Worm (Caenorhabditis elegans) whole organism, L4 larva: ENCODE data around the gene cct-5.

Experiments used
- F26F4.8 ChIP-seq: fragments of 200-800 bp; sonication (Bioruptor generic); conservative IDR thresholded peaks from 2 replicates; pipeline ENCODE4 v1.3.6; 2022; ENCODE audit warnings: missing genetic modification characterization, missing compliant biosample characterization
- T20F7.1 ChIP-seq: fragments of 200-800 bp; sonication (Bioruptor generic); optimal IDR thresholded peaks from 2 replicates; lab custom pipeline; 2018; ENCODE audit warnings: mild to moderate bottlenecking, missing genetic modification characterization, missing compliant biosample characterization
- T26A8.4 ChIP-seq: fragments of 200-800 bp; sonication (Bioruptor generic); IDR thresholded peaks from 2 replicates; pipeline ENCODE4 v1.3.6; 2022; ENCODE audit warnings: missing genetic modification characterization, missing compliant biosample characterization
- Y48G9A.11 ChIP-seq: fragments of 200-800 bp; sonication (Bioruptor generic); IDR thresholded peaks from 2 replicates; pipeline ENCODE4 v1.3.6; 2022; ENCODE audit warnings: missing genetic modification reagents, missing genetic modification characterization, missing compliant biosample characterization
- Y5F2A.4 ChIP-seq: fragments of 200-800 bp; sonication (Bioruptor generic); optimal IDR thresholded peaks from 2 replicates; lab custom pipeline; 2018; ENCODE audit warnings: mild to moderate bottlenecking, missing genetic modification characterization, missing compliant biosample characterization
- Y75B8A.6 ChIP-seq: fragments of 200-800 bp; sonication (Bioruptor generic); IDR thresholded peaks from 2 replicates; pipeline ENCODE4 v1.3.6; 2022; ENCODE audit warnings: missing genetic modification reagents, missing genetic modification characterization, missing compliant biosample characterization
- ZK337.2 ChIP-seq: fragments of 200-800 bp; sonication (Bioruptor generic); IDR thresholded peaks from 2 replicates; pipeline ENCODE4 v1.3.6; 2022; ENCODE audit warnings: missing genetic modification reagents, missing genetic modification characterization, missing compliant biosample characterization
- ZK546.5 ChIP-seq, 2 experiments: sonication (generic microtip); optimal IDR thresholded peaks; 2 replicates each; lab custom pipeline; 2017; ENCODE audit warnings: missing biosample characterization in 2 of 2, missing genetic modification characterization in 2 of 2
- ama-1 ChIP-seq: fragments of 150-350 bp; optimal IDR thresholded peaks from 2 replicates; lab custom pipeline; 2014; ENCODE audit warnings: inconsistent platforms, mixed read lengths
- ceh-20 ChIP-seq: fragments of 200-800 bp; sonication (Bioruptor generic); IDR thresholded peaks from 2 replicates; pipeline ENCODE4 v1.3.6; 2022; ENCODE audit warnings: missing genetic modification reagents, missing genetic modification characterization, missing compliant biosample characterization
- ceh-28 ChIP-seq: fragments of 150-350 bp; optimal IDR thresholded peaks from 2 replicates; lab custom pipeline; 2014; ENCODE audit warnings: missing biosample characterization, missing genetic modification reagents, missing genetic modification characterization
- ceh-32 ChIP-seq: sonication (generic microtip); optimal IDR thresholded peaks from 2 replicates; lab custom pipeline; 2016; ENCODE audit warnings: mild to moderate bottlenecking, missing genetic modification characterization, missing compliant biosample characterization; ENCODE audit not compliant: poor library complexity
- ceh-44 ChIP-seq: fragments of 200-800 bp; sonication (Bioruptor generic); IDR thresholded peaks from 2 replicates; pipeline ENCODE4 v1.3.6; 2022; ENCODE audit warnings: missing genetic modification reagents, missing genetic modification characterization, missing compliant biosample characterization
- ceh-62 ChIP-seq: sonication (generic microtip); optimal IDR thresholded peaks from 2 replicates; lab custom pipeline; 2017; ENCODE audit warnings: missing biosample characterization, missing genetic modification characterization
- ctbp-1 ChIP-seq: fragments of 200-800 bp; sonication (Bioruptor generic); IDR thresholded peaks from 2 replicates; pipeline ENCODE4 v1.3.6; 2022; ENCODE audit warnings: missing genetic modification reagents, missing genetic modification characterization, missing compliant biosample characterization
- daf-16 ChIP-seq, 3 experiments: sonication (generic microtip); optimal IDR thresholded peaks; 2 replicates each; lab custom pipeline; 2016 to 2017; ENCODE audit warnings: missing genetic modification characterization in 3 of 3, missing genetic modification reagents in 3 of 3, mild to moderate bottlenecking in 2 of 3, missing compliant biosample characterization in 2 of 3, missing biosample characterization in 1 of 3, moderate library complexity in 1 of 3
- dmd-9 ChIP-seq: fragments of 200-800 bp; sonication (Bioruptor generic); IDR thresholded peaks from 2 replicates; pipeline ENCODE4 v1.3.6; 2022; ENCODE audit warnings: missing genetic modification reagents, missing genetic modification characterization, missing compliant biosample characterization
- egl-27 ChIP-seq: sonication (generic microtip); optimal IDR thresholded peaks from 3 replicates; lab custom pipeline; 2017; ENCODE audit warnings: missing biosample characterization, missing genetic modification reagents, missing genetic modification characterization
- egl-43 ChIP-seq: fragments of 200-800 bp; sonication (Bioruptor generic); IDR thresholded peaks from 2 replicates; pipeline ENCODE4 v1.3.6; 2022; ENCODE audit warnings: missing genetic modification reagents, missing genetic modification characterization, missing compliant biosample characterization
- fkh-10 ChIP-seq: fragments of 150-350 bp; optimal IDR thresholded peaks from 2 replicates; lab custom pipeline; 2014; ENCODE audit warnings: missing biosample characterization, missing genetic modification reagents, missing genetic modification characterization
- fos-1 ChIP-seq: fragments of 150-350 bp; optimal IDR thresholded peaks from 2 replicates; lab custom pipeline; 2014; ENCODE audit warnings: missing biosample characterization, missing genetic modification characterization
- hif-1 ChIP-seq, 2 experiments: sonication (generic microtip); optimal IDR thresholded peaks; 2 replicates each; lab custom pipeline; 2016 to 2017; ENCODE audit warnings: missing compliant biosample characterization in 2 of 2, missing genetic modification characterization in 2 of 2, missing genetic modification reagents in 2 of 2, missing genotype in 2 of 2, mild to moderate bottlenecking in 1 of 2
- hlh-30 ChIP-seq: sonication (generic microtip); optimal IDR thresholded peaks from 2 replicates; lab custom pipeline; 2017; ENCODE audit warnings: antibody characterized with exemption, mild to moderate bottlenecking, missing genetic modification characterization, missing compliant biosample characterization; ENCODE audit not compliant: insufficient read depth
- jun-1 ChIP-seq: fragments of 150-350 bp; optimal IDR thresholded peaks from 2 replicates; lab custom pipeline; 2014; ENCODE audit warnings: missing biosample characterization, missing genetic modification reagents, missing genetic modification characterization
- lim-7 ChIP-seq: fragments of 200-800 bp; sonication (Bioruptor generic); IDR thresholded peaks from 2 replicates; pipeline ENCODE4 v1.3.6; 2022; ENCODE audit warnings: missing genetic modification characterization, missing compliant biosample characterization
- lin-29 ChIP-seq: fragments of 200-800 bp; sonication (Bioruptor generic); IDR thresholded peaks from 2 replicates; pipeline ENCODE4 v1.3.6; 2022; ENCODE audit warnings: missing genetic modification reagents, missing genetic modification characterization, missing compliant biosample characterization
- lir-3 ChIP-seq: sonication (generic microtip); optimal IDR thresholded peaks from 2 replicates; lab custom pipeline; 2016; ENCODE audit warnings: mild to moderate bottlenecking, missing genetic modification characterization, missing compliant biosample characterization
- lsy-2 ChIP-seq, 2 experiments: fragments of 150-350 bp in 1 of 2; sonication (generic microtip) in 1 of 2; optimal IDR thresholded peaks; 2 replicates each; lab custom pipeline; 2014 to 2017; ENCODE audit warnings: missing biosample characterization in 2 of 2, missing genetic modification characterization in 2 of 2
- madf-5 ChIP-seq, 2 experiments: fragments of 200-800 bp; sonication (Bioruptor generic); IDR thresholded peaks; 2 replicates each; pipeline ENCODE4 v1.3.6; 2022; ENCODE audit warnings: missing compliant biosample characterization in 2 of 2, missing genetic modification characterization in 2 of 2
- madf-9 ChIP-seq: fragments of 200-800 bp; sonication (Bioruptor generic); conservative IDR thresholded peaks from 2 replicates; pipeline ENCODE4 v1.3.6; 2022; ENCODE audit warnings: missing genetic modification reagents, missing genetic modification characterization, missing compliant biosample characterization
- mdl-1 ChIP-seq, 2 experiments: fragments of 150-350 bp in 1 of 2; sonication (generic microtip) in 1 of 2; optimal IDR thresholded peaks; 2 replicates each; lab custom pipeline; 2014 to 2017; ENCODE audit warnings: missing biosample characterization in 2 of 2, missing genetic modification characterization in 2 of 2
- mxl-2 ChIP-seq: fragments of 200-800 bp; sonication (Bioruptor generic); conservative IDR thresholded peaks from 2 replicates; pipeline ENCODE4 v1.3.6; 2022; ENCODE audit warnings: missing genetic modification reagents, missing genetic modification characterization, missing compliant biosample characterization
- mxl-3 ChIP-seq: fragments of 200-800 bp; sonication (Bioruptor generic); optimal IDR thresholded peaks from 2 replicates; lab custom pipeline; 2018; ENCODE audit warnings: mild to moderate bottlenecking, missing genetic modification characterization, missing compliant biosample characterization
- nhr-102 ChIP-seq: sonication (generic microtip); optimal IDR thresholded peaks from 2 replicates; lab custom pipeline; 2016; ENCODE audit warnings: mild to moderate bottlenecking, missing genetic modification characterization, moderate library complexity, missing compliant biosample characterization
- nhr-11 ChIP-seq: fragments of 150-350 bp; optimal IDR thresholded peaks from 2 replicates; lab custom pipeline; 2014; ENCODE audit warnings: missing biosample characterization, missing genetic modification characterization
- nhr-25 ChIP-seq: sonication (generic microtip); optimal IDR thresholded peaks from 2 replicates; lab custom pipeline; 2017; ENCODE audit warnings: missing genetic modification characterization, mild to moderate bottlenecking, missing compliant biosample characterization, antibody characterized with exemption, moderate library complexity, borderline replicate concordance; ENCODE audit not compliant: insufficient read depth
- nhr-41 ChIP-seq: fragments of 200-800 bp; sonication (Bioruptor generic); IDR thresholded peaks from 2 replicates; pipeline ENCODE4 v1.3.6; 2022; ENCODE audit warnings: missing genetic modification reagents, missing genetic modification characterization, missing compliant biosample characterization
- nhr-42 ChIP-seq: fragments of 200-800 bp; sonication (Bioruptor generic); IDR thresholded peaks from 2 replicates; pipeline ENCODE4 v1.3.6; 2022; ENCODE audit warnings: missing genetic modification characterization, missing compliant biosample characterization
- php-3 ChIP-seq: fragments of 200-800 bp; sonication (Bioruptor generic); IDR thresholded peaks from 2 replicates; pipeline ENCODE4 v1.3.6; 2022; ENCODE audit warnings: missing genetic modification reagents, missing genetic modification characterization, missing compliant biosample characterization
- saeg-2 ChIP-seq: fragments of 200-800 bp; sonication (Bioruptor generic); IDR thresholded peaks from 2 replicates; pipeline ENCODE4 v1.3.6; 2022; ENCODE audit warnings: missing genetic modification reagents, missing genetic modification characterization, missing compliant biosample characterization
- sdz-12 ChIP-seq: fragments of 200-800 bp; sonication (Bioruptor generic); optimal IDR thresholded peaks from 2 replicates; lab custom pipeline; 2018; ENCODE audit warnings: mild to moderate bottlenecking, missing genetic modification characterization, missing compliant biosample characterization
- set-16 ChIP-seq: fragments of 200-800 bp; sonication (Bioruptor generic); IDR thresholded peaks from 2 replicates; pipeline ENCODE4 v1.3.6; 2022; ENCODE audit warnings: missing genetic modification reagents, missing genetic modification characterization, missing compliant biosample characterization
- snpc-1.2 ChIP-seq: fragments of 200-800 bp; sonication (Bioruptor generic); IDR thresholded peaks from 2 replicates; pipeline ENCODE4 v1.3.6; 2022; ENCODE audit warnings: missing genetic modification reagents, missing genetic modification characterization, missing compliant biosample characterization
- snpc-4 ChIP-seq: fragments of 150-350 bp; optimal IDR thresholded peaks from 2 replicates; lab custom pipeline; 2014; ENCODE audit warnings: missing biosample characterization, missing genetic modification characterization
- tag-97 ChIP-seq: fragments of 200-800 bp; sonication (Bioruptor generic); IDR thresholded peaks from 2 replicates; pipeline ENCODE4 v1.3.6; 2022; ENCODE audit warnings: missing genetic modification characterization, missing compliant biosample characterization
- unc-130 ChIP-seq: sonication (generic microtip); optimal IDR thresholded peaks from 2 replicates; lab custom pipeline; 2016; ENCODE audit warnings: missing genetic modification reagents, missing genetic modification characterization, missing compliant biosample characterization
- zfp-2 ChIP-seq: sonication (generic microtip); optimal IDR thresholded peaks from 2 replicates; lab custom pipeline; 2016; ENCODE audit warnings: mild to moderate bottlenecking, missing genetic modification characterization, missing compliant biosample characterization
- zip-2 ChIP-seq: fragments of 150-350 bp; optimal IDR thresholded peaks from 2 replicates; lab custom pipeline; 2014; ENCODE audit warnings: missing biosample characterization, missing genetic modification characterization
- ztf-11 ChIP-seq: fragments of 150-350 bp; optimal IDR thresholded peaks from 2 replicates; lab custom pipeline; 2014; ENCODE audit warnings: missing biosample characterization, missing genetic modification characterization

The cct-5 gene

DNA sequence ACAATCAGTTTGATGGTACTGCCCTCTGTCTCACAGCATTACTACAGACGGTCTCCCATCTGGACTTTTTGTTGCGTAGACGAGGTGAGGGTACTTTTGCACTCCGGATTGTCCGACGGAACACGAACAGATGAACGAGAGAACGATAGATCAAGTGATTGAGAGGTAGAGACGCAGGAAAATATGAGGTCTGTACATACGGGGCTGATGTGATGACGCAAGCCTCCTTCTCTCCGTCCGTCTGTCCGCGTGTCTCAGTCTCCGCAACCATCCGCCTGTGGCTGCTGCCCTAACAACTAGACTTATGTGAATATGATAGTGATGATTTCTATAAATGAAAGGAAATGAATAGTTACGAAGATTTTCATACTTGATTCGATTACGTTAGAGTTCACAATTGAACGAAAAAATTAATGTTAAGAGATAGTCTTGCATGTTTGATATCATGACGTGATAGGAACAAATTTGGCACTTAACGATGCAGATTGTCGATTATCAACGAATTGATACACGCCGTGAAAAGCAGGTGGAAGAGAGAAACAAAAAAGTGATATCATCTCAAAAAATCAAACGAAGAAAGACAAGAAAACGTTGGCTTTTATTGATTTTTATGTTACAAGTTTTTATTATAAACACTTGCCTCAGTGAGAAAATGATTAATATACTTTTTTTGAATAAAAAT lies 5.2 kb downstream of the cct-5 start (continued):
- TF ChIP-seq Y5F2A.4 = no peak
- TF ChIP-seq unc-130 (GFP tag; lab: Kevin White, UChicago) = no peak
- TF ChIP-seq php-3 = no peak
- TF ChIP-seq F26F4.8 (GFP tag; lab: Robert Waterston, UW) = no peak
- TF ChIP-seq ama-1 = no peak
- no peak for TF ChIP-seq ZK546.5 (tag; optimal IDR thresholded peaks at IDR 0.05; lab: Kevin White, UChicago)
- TF ChIP-seq zfp-2 (tag; lab: Kevin White, UChicago) = no peak
- 0 out of 2 replicates have a peak, but pooled peaks have one; percentile 35 for TF ChIP-seq egl-43 (GFP tag; lab: Robert Waterston, UW)
- TF ChIP-seq tag-97 (GFP tag; lab: Robert Waterston, UW) = no peak
- no peak for TF ChIP-seq lim-7 (GFP tag; lab: Robert Waterston, UW)
- TF ChIP-seq nhr-41 (GFP tag; lab: Robert Waterston, UW) = no peak
- TF ChIP-seq mxl-2 (GFP tag; lab: Robert Waterston, UW) = no peak
- TF ChIP-seq saeg-2 = no peak
- TF ChIP-seq nhr-11 = no peak
- no peak for TF ChIP-seq ZK337.2 (GFP tag; lab: Robert Waterston, UW)
- TF ChIP-seq daf-16 (GFP tag; optimal IDR thresholded peaks at IDR 0.05; lab: Kevin White, UChicago) = no peak
- peak; percentile 57 for TF ChIP-seq daf-16 (tag; optimal IDR thresholded peaks at IDR 0.05; lab: Kevin White, UChicago)
- peak; percentile 1 for TF ChIP-seq T20F7.1 (GFP tag; lab: Kevin White, UChicago)
- TF ChIP-seq hlh-30 = peak; percentile 48
- TF ChIP-seq ztf-11 = no peak
- TF ChIP-seq T26A8.4 (GFP tag; lab: Robert Waterston, UW) = peak; percentile 50
- TF ChIP-seq madf-9 (GFP tag; lab: Robert Waterston, UW) = peak; percentile 28; the same call in 1 of the 2 replicates
- no peak for TF ChIP-seq ceh-62 (tag; lab: Kevin White, UChicago)
- peak; percentile 32 to 41 for TF ChIP-seq mdl-1 (tag; optimal IDR thresholded peaks at IDR 0.05; lab: Kevin White, UChicago)
- TF ChIP-seq ceh-20 (GFP tag; lab: Robert Waterston, UW) = no peak
- TF ChIP-seq lin-29 (GFP tag; lab: Robert Waterston, UW) = no peak
- TF ChIP-seq Y75B8A.6 (GFP tag; lab: Robert Waterston, UW) = no peak
- TF ChIP-seq ctbp-1 (GFP tag; lab: Robert Waterston, UW) = peak; percentile 14; the same call in 1 of the 2 replicates
- no peak for TF ChIP-seq nhr-25 (tag; lab: Kevin White, UChicago)
- TF ChIP-seq zip-2 = no peak
- no peak for TF ChIP-seq nhr-102
- TF ChIP-seq lir-3 = no peak
- peak in 1 of 2 experiments; percentile 36 for TF ChIP-seq lsy-2 (tag; optimal IDR thresholded peaks at IDR 0.05; lab: Kevin White, UChicago)
- no peak for TF ChIP-seq set-16 (GFP tag; lab: Robert Waterston, UW)
- TF ChIP-seq ceh-32 (tag; lab: Kevin White, UChicago) = no peak
- TF ChIP-seq ceh-28 = no peak
- no peak for TF ChIP-seq fkh-10 (GFP tag; lab: Kevin White, UChicago)
- TF ChIP-seq nhr-42 (GFP tag; lab: Robert Waterston, UW) = no peak
- TF ChIP-seq dmd-9 (GFP tag; lab: Robert Waterston, UW) = no peak
- no peak for TF ChIP-seq egl-27
- TF ChIP-seq ceh-44 (GFP tag; lab: Robert Waterston, UW) = no peak
- no peak for TF ChIP-seq snpc-1.2 (GFP tag; lab: Robert Waterston, UW)
- TF ChIP-seq jun-1 (tag; lab: Kevin White, UChicago) = no peak
- TF ChIP-seq hif-1 (tag; optimal IDR thresholded peaks at IDR 0.05; lab: Kevin White, UChicago) = no peak
- TF ChIP-seq mxl-3 (GFP tag; lab: Kevin White, UChicago) = peak; percentile 36
- no peak for TF ChIP-seq Y48G9A.11 (GFP tag; lab: Robert Waterston, UW)
- no peak for TF ChIP-seq madf-5 (GFP tag; IDR thresholded peaks at IDR 0.05; lab: Robert Waterston, UW)
- no peak for TF ChIP-seq fos-1 (tag; lab: Kevin White, UChicago)
- TF ChIP-seq snpc-4 = no peak
- no peak for TF ChIP-seq sdz-12
